Fruit fly (Drosophila melanogaster) whole organism, embryonic: ENCODE measurements around the gene CG4983.

ENCODE experiments used
- Abd-B ChIP-seq: fragments of 200-800 bp; sonication (Bioruptor generic); optimal IDR thresholded peaks from 2 replicates; lab custom pipeline; 2018; ENCODE audit warnings: missing biosample characterization, mild to moderate bottlenecking, missing genetic modification characterization, moderate library complexity
- B-H2 ChIP-seq: fragments of 200-800 bp; sonication (Bioruptor generic); optimal IDR thresholded peaks from 2 replicates; lab custom pipeline; 2018; ENCODE audit warnings: missing biosample characterization, mild to moderate bottlenecking, missing genetic modification characterization
- CG2712 ChIP-seq: fragments of 200-800 bp; optimal IDR thresholded peaks from 3 replicates; lab custom pipeline; 2019; ENCODE audit warnings: missing biosample characterization, mild to moderate bottlenecking, missing genetic modification characterization, moderate library complexity
- CG4282 ChIP-seq: fragments of 200-800 bp; sonication (Bioruptor generic); optimal IDR thresholded peaks from 2 replicates; lab custom pipeline; 2016; ENCODE audit warnings: missing biosample characterization, missing genetic modification characterization
- TFAM ChIP-seq: fragments of 200-800 bp; sonication (Bioruptor generic); optimal IDR thresholded peaks from 2 replicates; lab custom pipeline; 2017; ENCODE audit warnings: missing biosample characterization, missing genetic modification characterization, inconsistent platforms
- insv ChIP-seq, 2 experiments: fragments of 200-800 bp; sonication (Bioruptor generic); optimal IDR thresholded peaks; 3 replicates each; lab custom pipeline; 2016 to 2018; ENCODE audit warnings: missing biosample characterization in 2 of 2, missing genetic modification characterization in 2 of 2
- odd ChIP-seq: fragments of 200-800 bp; sonication (Bioruptor generic); optimal IDR thresholded peaks from 2 replicates; lab custom pipeline; 2017; ENCODE audit warnings: missing biosample characterization, mild to moderate bottlenecking, missing genetic modification characterization
- prd ChIP-seq, 3 experiments: fragments of >200 bp in 2 of 3; fragments of 200-800 bp in 1 of 3; sonication (Bioruptor generic) in 1 of 3; optimal IDR thresholded peaks in 2 of 3; IDR thresholded peaks in 1 of 3; 2 replicates in 2 of 3; 3 replicates in 1 of 3; pipeline versions ENCODE4 v1.3.6 to Lab custom; 2017 to 2022; ENCODE audit warnings: missing biosample characterization in 1 of 3, missing genetic modification characterization in 1 of 3

- TF ChIP-seq prd (optimal IDR thresholded peaks at IDR 0.05; lab: Kevin White, UChicago): no peak
- TF ChIP-seq prd (GFP tag; IDR thresholded peaks at IDR 0.05; lab: Robert Waterston, UW): no peak
- TF ChIP-seq insv (GFP tag; optimal IDR thresholded peaks at IDR 0.05; lab: Kevin White, UChicago): no peak
- TF ChIP-seq CG4282 (GFP tag; lab: Kevin White, UChicago): no peak
- TF ChIP-seq CG2712: no peak
- TF ChIP-seq odd (GFP tag; lab: Kevin White, UChicago): no peak
- TF ChIP-seq Abd-B (GFP tag; lab: Kevin White, UChicago): no peak
- TF ChIP-seq B-H2 (GFP tag; lab: Kevin White, UChicago): no peak
- no peak for TF ChIP-seq TFAM (GFP tag; lab: Kevin White, UChicago)
These were observed 40.6 kb upstream of the CG4983 start, which contains the start of gene spag4 for dm6 chr2L:11611672-11612071.
